Worm (Caenorhabditis elegans) whole organism, L4 larva: ENCODE results near the gene trx-1.
A peak's percentile ranks its signal among the peaks of the same experiment; 100 is the strongest.

Source experiments
- F37D6.2 ChIP-seq: sonication (generic microtip); optimal IDR thresholded peaks from 2 replicates; lab custom pipeline; 2016; ENCODE audit warnings: mild to moderate bottlenecking, missing genetic modification characterization, missing compliant biosample characterization
- F49E8.2 ChIP-seq: sonication (generic microtip); optimal IDR thresholded peaks from 2 replicates; lab custom pipeline; 2016; ENCODE audit warnings: missing compliant biosample characterization, mild to moderate bottlenecking, missing genetic modification characterization, borderline replicate concordance
- T26A8.4 ChIP-seq: fragments of 200-800 bp; sonication (Bioruptor generic); IDR thresholded peaks from 2 replicates; pipeline ENCODE4 v1.3.6; 2022; ENCODE audit warnings: missing genetic modification characterization, missing compliant biosample characterization
- aha-1 ChIP-seq: fragments of 150-350 bp; peaks from one replicate; lab custom pipeline; 2014; ENCODE audit warnings: missing biosample characterization, missing genetic modification characterization
- ama-1 ChIP-seq: fragments of 150-350 bp; optimal IDR thresholded peaks from 2 replicates; lab custom pipeline; 2014; ENCODE audit warnings: inconsistent platforms, mixed read lengths
- attf-4 ChIP-seq: sonication (generic microtip); optimal IDR thresholded peaks from 3 replicates; lab custom pipeline; 2017; ENCODE audit warnings: missing biosample characterization, missing genetic modification characterization
- ceh-28 ChIP-seq: fragments of 150-350 bp; optimal IDR thresholded peaks from 2 replicates; lab custom pipeline; 2014; ENCODE audit warnings: missing biosample characterization, missing genetic modification reagents, missing genetic modification characterization
- ceh-62 ChIP-seq: sonication (generic microtip); optimal IDR thresholded peaks from 2 replicates; lab custom pipeline; 2017; ENCODE audit warnings: missing biosample characterization, missing genetic modification characterization
- ceh-82 ChIP-seq: sonication (generic microtip); optimal IDR thresholded peaks from 2 replicates; lab custom pipeline; 2017; ENCODE audit warnings: missing biosample characterization, missing genetic modification characterization
- daf-16 ChIP-seq, 3 experiments: sonication (generic microtip); optimal IDR thresholded peaks; 2 replicates each; lab custom pipeline; 2016 to 2017; ENCODE audit warnings: missing genetic modification characterization in 3 of 3, missing genetic modification reagents in 3 of 3, mild to moderate bottlenecking in 2 of 3, missing compliant biosample characterization in 2 of 3, missing biosample characterization in 1 of 3, moderate library complexity in 1 of 3
- daf-19 ChIP-seq: fragments of 200-800 bp; sonication (Bioruptor generic); conservative IDR thresholded peaks from 2 replicates; pipeline ENCODE4 v1.3.6; 2022; ENCODE audit warnings: missing genetic modification characterization, missing compliant biosample characterization
- dmd-6 ChIP-seq: fragments of 200-800 bp; sonication (Bioruptor generic); IDR thresholded peaks from 2 replicates; pipeline ENCODE4 v1.3.6; 2022; ENCODE audit warnings: missing genetic modification reagents, missing genetic modification characterization, missing compliant biosample characterization
- dmd-9 ChIP-seq: fragments of 200-800 bp; sonication (Bioruptor generic); IDR thresholded peaks from 2 replicates; pipeline ENCODE4 v1.3.6; 2022; ENCODE audit warnings: missing genetic modification reagents, missing genetic modification characterization, missing compliant biosample characterization
- dve-1 ChIP-seq: sonication (generic microtip); optimal IDR thresholded peaks from 2 replicates; lab custom pipeline; 2017; ENCODE audit warnings: antibody characterized with exemption, mild to moderate bottlenecking, missing genetic modification characterization, missing compliant biosample characterization; ENCODE audit not compliant: insufficient read depth
- gei-8 ChIP-seq: fragments of 200-800 bp; sonication (Bioruptor generic); optimal IDR thresholded peaks from 2 replicates; lab custom pipeline; 2018; ENCODE audit warnings: mild to moderate bottlenecking, missing genetic modification characterization, missing compliant biosample characterization
- hlh-11 ChIP-seq: fragments of 200-800 bp; sonication (Bioruptor generic); optimal IDR thresholded peaks from 2 replicates; lab custom pipeline; 2018; ENCODE audit warnings: mild to moderate bottlenecking, missing genetic modification characterization, missing compliant biosample characterization
- hlh-30 ChIP-seq: sonication (generic microtip); optimal IDR thresholded peaks from 2 replicates; lab custom pipeline; 2017; ENCODE audit warnings: antibody characterized with exemption, mild to moderate bottlenecking, missing genetic modification characterization, missing compliant biosample characterization; ENCODE audit not compliant: insufficient read depth
- lin-29 ChIP-seq: fragments of 200-800 bp; sonication (Bioruptor generic); IDR thresholded peaks from 2 replicates; pipeline ENCODE4 v1.3.6; 2022; ENCODE audit warnings: missing genetic modification reagents, missing genetic modification characterization, missing compliant biosample characterization
- lin-38 ChIP-seq: fragments of 200-800 bp; sonication (Bioruptor generic); IDR thresholded peaks from 2 replicates; pipeline ENCODE4 v1.3.6; 2022; ENCODE audit warnings: missing genetic modification reagents, missing genetic modification characterization, missing compliant biosample characterization
- lsy-2 ChIP-seq, 2 experiments: fragments of 150-350 bp in 1 of 2; sonication (generic microtip) in 1 of 2; optimal IDR thresholded peaks; 2 replicates each; lab custom pipeline; 2014 to 2017; ENCODE audit warnings: missing biosample characterization in 2 of 2, missing genetic modification characterization in 2 of 2
- madf-9 ChIP-seq: fragments of 200-800 bp; sonication (Bioruptor generic); conservative IDR thresholded peaks from 2 replicates; pipeline ENCODE4 v1.3.6; 2022; ENCODE audit warnings: missing genetic modification reagents, missing genetic modification characterization, missing compliant biosample characterization
- mdt-29 ChIP-seq: fragments of 200-800 bp; sonication (Bioruptor generic); IDR thresholded peaks from 2 replicates; pipeline ENCODE4 v1.3.6; 2022; ENCODE audit warnings: missing genetic modification reagents, missing genetic modification characterization, missing compliant biosample characterization
- mes-2 ChIP-seq: sonication (generic microtip); optimal IDR thresholded peaks from 2 replicates; lab custom pipeline; 2016; ENCODE audit warnings: missing genotype, mild to moderate bottlenecking, missing genetic modification characterization, missing compliant biosample characterization; ENCODE audit not compliant: poor library complexity, severe bottlenecking
- mxl-3 ChIP-seq: fragments of 200-800 bp; sonication (Bioruptor generic); optimal IDR thresholded peaks from 2 replicates; lab custom pipeline; 2018; ENCODE audit warnings: mild to moderate bottlenecking, missing genetic modification characterization, missing compliant biosample characterization
- nhr-102 ChIP-seq: sonication (generic microtip); optimal IDR thresholded peaks from 2 replicates; lab custom pipeline; 2016; ENCODE audit warnings: mild to moderate bottlenecking, missing genetic modification characterization, moderate library complexity, missing compliant biosample characterization
- nhr-11 ChIP-seq: fragments of 150-350 bp; optimal IDR thresholded peaks from 2 replicates; lab custom pipeline; 2014; ENCODE audit warnings: missing biosample characterization, missing genetic modification characterization
- nhr-237 ChIP-seq: sonication (generic microtip); optimal IDR thresholded peaks from 2 replicates; lab custom pipeline; 2017; ENCODE audit warnings: missing biosample characterization, missing genetic modification characterization
- nhr-28 ChIP-seq: fragments of 150-350 bp; optimal IDR thresholded peaks from 2 replicates; lab custom pipeline; 2014; ENCODE audit warnings: missing biosample characterization, missing genetic modification characterization
- nhr-41 ChIP-seq: fragments of 200-800 bp; sonication (Bioruptor generic); IDR thresholded peaks from 2 replicates; pipeline ENCODE4 v1.3.6; 2022; ENCODE audit warnings: missing genetic modification reagents, missing genetic modification characterization, missing compliant biosample characterization
- nhr-48 ChIP-seq: sonication (generic microtip); optimal IDR thresholded peaks from 2 replicates; lab custom pipeline; 2016; ENCODE audit warnings: mild to moderate bottlenecking, missing genetic modification characterization, missing compliant biosample characterization
- php-3 ChIP-seq: fragments of 200-800 bp; sonication (Bioruptor generic); IDR thresholded peaks from 2 replicates; pipeline ENCODE4 v1.3.6; 2022; ENCODE audit warnings: missing genetic modification reagents, missing genetic modification characterization, missing compliant biosample characterization
- pqm-1 ChIP-seq: sonication (generic microtip); optimal IDR thresholded peaks from 2 replicates; lab custom pipeline; 2017; ENCODE audit warnings: missing biosample characterization, missing genetic modification characterization
- saeg-2 ChIP-seq: fragments of 200-800 bp; sonication (Bioruptor generic); IDR thresholded peaks from 2 replicates; pipeline ENCODE4 v1.3.6; 2022; ENCODE audit warnings: missing genetic modification reagents, missing genetic modification characterization, missing compliant biosample characterization
- set-16 ChIP-seq: fragments of 200-800 bp; sonication (Bioruptor generic); IDR thresholded peaks from 2 replicates; pipeline ENCODE4 v1.3.6; 2022; ENCODE audit warnings: missing genetic modification reagents, missing genetic modification characterization, missing compliant biosample characterization
- skn-1 ChIP-seq: fragments of 150-350 bp; optimal IDR thresholded peaks from 2 replicates; lab custom pipeline; 2014; ENCODE audit warnings: missing biosample characterization, missing genetic modification characterization
- snpc-1.2 ChIP-seq: fragments of 200-800 bp; sonication (Bioruptor generic); IDR thresholded peaks from 2 replicates; pipeline ENCODE4 v1.3.6; 2022; ENCODE audit warnings: missing genetic modification reagents, missing genetic modification characterization, missing compliant biosample characterization
- spr-1 ChIP-seq: sonication (generic microtip); optimal IDR thresholded peaks from 2 replicates; lab custom pipeline; 2016; ENCODE audit warnings: mild to moderate bottlenecking, missing genetic modification characterization, missing compliant biosample characterization
- unc-130 ChIP-seq: sonication (generic microtip); optimal IDR thresholded peaks from 2 replicates; lab custom pipeline; 2016; ENCODE audit warnings: missing genetic modification reagents, missing genetic modification characterization, missing compliant biosample characterization
- zip-11 ChIP-seq: fragments of 200-800 bp; sonication (Bioruptor generic); IDR thresholded peaks from 2 replicates; pipeline ENCODE4 v1.3.6; 2022; ENCODE audit warnings: missing genetic modification characterization, missing compliant biosample characterization
- ztf-11 ChIP-seq: fragments of 150-350 bp; optimal IDR thresholded peaks from 2 replicates; lab custom pipeline; 2014; ENCODE audit warnings: missing biosample characterization, missing genetic modification characterization

Gene trx-1

ce11 chrII:7707383-7707782, 46.0 kb downstream of the trx-1 start, which contains the start of gene luc-7L:
Gene luc-7L (minus strand): TSS chrII:7707483.
- no peak for TF ChIP-seq spr-1 (tag; lab: Kevin White, UChicago)
- TF ChIP-seq dmd-6 (GFP tag; lab: Robert Waterston, UW), result no peak
- no peak for TF ChIP-seq zip-11 (GFP tag; lab: Robert Waterston, UW)
- TF ChIP-seq set-16 (GFP tag; lab: Robert Waterston, UW), result no peak
- no peak for TF ChIP-seq dve-1 (tag; lab: Kevin White, UChicago)
- TF ChIP-seq mdt-29 (GFP tag; lab: Robert Waterston, UW), result no peak
- no peak for TF ChIP-seq mxl-3
- no peak for TF ChIP-seq ceh-28 (tag; lab: Kevin White, UChicago)
- no peak for TF ChIP-seq attf-4
- no peak for TF ChIP-seq T26A8.4
- no peak for TF ChIP-seq nhr-41 (GFP tag; lab: Robert Waterston, UW)

ce11 chrII:7705152-7705551, 48.2 kb downstream of the trx-1 start, which contains the start of gene B0495.7:
Gene B0495.7 (minus strand): TSS chrII:7705233.
- peak; percentile 93 for TF ChIP-seq nhr-28
- TF ChIP-seq ceh-82, result no peak
- no peak for TF ChIP-seq php-3 (GFP tag; lab: Robert Waterston, UW)
- no peak for TF ChIP-seq snpc-1.2 (GFP tag; lab: Robert Waterston, UW)
- peak; percentile 11 for TF ChIP-seq nhr-102 (tag; lab: Kevin White, UChicago)
- TF ChIP-seq gei-8 (GFP tag; lab: Kevin White, UChicago), result no peak
- TF ChIP-seq F37D6.2 (tag; lab: Kevin White, UChicago), result no peak
- TF ChIP-seq dmd-9 (GFP tag; lab: Robert Waterston, UW), result no peak
- no peak for TF ChIP-seq unc-130 (GFP tag; lab: Kevin White, UChicago)
- TF ChIP-seq daf-16 (GFP tag; optimal IDR thresholded peaks at IDR 0.05; lab: Kevin White, UChicago), result no peak
- TF ChIP-seq daf-16 (tag; optimal IDR thresholded peaks at IDR 0.05; lab: Kevin White, UChicago), result peak; percentile 72
- no peak for TF ChIP-seq saeg-2 (GFP tag; lab: Robert Waterston, UW)
- peak; percentile 53; the same call in 1 of the 2 replicates for TF ChIP-seq dmd-6 (GFP tag; lab: Robert Waterston, UW)
- no peak for TF ChIP-seq skn-1
- no peak for TF ChIP-seq lin-29
- peak; percentile 70 for TF ChIP-seq nhr-11 (tag; lab: Kevin White, UChicago)
- peak; percentile 48 for TF ChIP-seq hlh-11
- TF ChIP-seq F49E8.2 (tag; lab: Kevin White, UChicago), result no peak
- no peak for TF ChIP-seq hlh-30 (tag; lab: Kevin White, UChicago)
- no peak for TF ChIP-seq daf-19
- no peak for TF ChIP-seq nhr-48 (tag; lab: Kevin White, UChicago)
- 0 out of 2 replicates have a peak, but pooled peaks have one; percentile 40 for TF ChIP-seq lin-38 (GFP tag; lab: Robert Waterston, UW)
- TF ChIP-seq dve-1 (tag; lab: Kevin White, UChicago), result peak; percentile 44
- TF ChIP-seq mes-2, result peak; percentile 7
- TF ChIP-seq ceh-62 (tag; lab: Kevin White, UChicago), result no peak
- peak; percentile 76 for TF ChIP-seq pqm-1
- no peak for TF ChIP-seq nhr-237
- TF ChIP-seq lsy-2 (tag; optimal IDR thresholded peaks at IDR 0.05; lab: Kevin White, UChicago), result peak in 1 of 2 experiments; percentile 11
- no peak for TF ChIP-seq ama-1 (lab: Kevin White, UChicago)
- no peak for TF ChIP-seq ztf-11 (tag; lab: Kevin White, UChicago)
- peak; percentile 36; the same call in 1 of the 2 replicates for TF ChIP-seq nhr-41 (GFP tag; lab: Robert Waterston, UW)

ce11 chrII:7704387-7704786, 49.0 kb downstream of the trx-1 start:
- no peak for TF ChIP-seq madf-9 (GFP tag; lab: Robert Waterston, UW)
- TF ChIP-seq aha-1, result peak; percentile 94
- no peak for TF ChIP-seq snpc-1.2 (GFP tag; lab: Robert Waterston, UW)
